Fruit fly (Drosophila melanogaster) whole organism, embryonic: ENCODE measurements around the gene CG34135.
A peak's percentile ranks its signal among the peaks of the same experiment; 100 is the strongest.

Experiments used
- Atf-2 ChIP-seq: fragments of 200-800 bp; sonication (Bioruptor generic); optimal IDR thresholded peaks from 2 replicates; lab custom pipeline; 2016; ENCODE audit warnings: missing biosample characterization, missing genetic modification characterization
- C15 ChIP-seq: fragments of 200-800 bp; sonication (Bioruptor generic); IDR thresholded peaks from 3 replicates; pipeline ENCODE4 v1.3.6; 2022; ENCODE audit warnings: missing biosample characterization, missing genetic modification characterization
- CG11398 ChIP-seq: fragments of 200-800 bp; sonication (Bioruptor generic); optimal IDR thresholded peaks from 2 replicates; lab custom pipeline; 2016; ENCODE audit warnings: missing biosample characterization, missing genetic modification characterization
- CG11695 ChIP-seq: fragments of 200-800 bp; sonication (Bioruptor generic); IDR thresholded peaks from 3 replicates; pipeline ENCODE4 v1.3.6; 2022; ENCODE audit warnings: missing biosample characterization, missing genetic modification characterization
- CG12236 ChIP-seq: fragments of 200-800 bp; sonication (Bioruptor generic); optimal IDR thresholded peaks from 2 replicates; lab custom pipeline; 2016; ENCODE audit warnings: missing biosample characterization, missing genetic modification characterization
- CG14014 ChIP-seq: fragments of 200-800 bp; sonication (Bioruptor generic); IDR thresholded peaks from 2 replicates; pipeline ENCODE4 v1.3.6; 2022; ENCODE audit warnings: missing biosample characterization, missing genetic modification characterization
- CG15269 ChIP-seq: fragments of 200-800 bp; sonication (Bioruptor generic); optimal IDR thresholded peaks from 2 replicates; lab custom pipeline; 2018; ENCODE audit warnings: missing biosample characterization, mild to moderate bottlenecking, missing genetic modification characterization, moderate library complexity
- CG15479 ChIP-seq: fragments of 200-800 bp; sonication (Bioruptor generic); optimal IDR thresholded peaks from 3 replicates; lab custom pipeline; 2019; ENCODE audit warnings: missing biosample characterization, mild to moderate bottlenecking, missing genetic modification characterization, moderate library complexity
- CG17359 ChIP-seq: fragments of 200-800 bp; sonication (Bioruptor generic); optimal IDR thresholded peaks from 3 replicates; lab custom pipeline; 2018; ENCODE audit warnings: missing biosample characterization, mild to moderate bottlenecking, missing genetic modification characterization, moderate library complexity
- CG18619 ChIP-seq: fragments of 200-800 bp; sonication (Bioruptor generic); optimal IDR thresholded peaks from 3 replicates; lab custom pipeline; 2017; ENCODE audit warnings: missing biosample characterization, mild to moderate bottlenecking, missing genetic modification characterization
- CG18764 ChIP-seq: fragments of 200-800 bp; sonication (Bioruptor generic); optimal IDR thresholded peaks from 3 replicates; lab custom pipeline; 2016; ENCODE audit warnings: missing biosample characterization, missing genetic modification characterization
- CG2199 ChIP-seq: fragments of 200-800 bp; sonication (Bioruptor generic); IDR thresholded peaks from 3 replicates; pipeline ENCODE4 v1.3.6; 2022; ENCODE audit warnings: missing biosample characterization, missing genetic modification characterization
- CG32532 ChIP-seq: fragments of 200-800 bp; sonication (Bioruptor generic); IDR thresholded peaks from 2 replicates; pipeline ENCODE4 v1.3.6; 2022; ENCODE audit warnings: missing biosample characterization, missing genetic modification characterization
- CG33213 ChIP-seq: fragments of 200-800 bp; sonication (Bioruptor generic); optimal IDR thresholded peaks from 3 replicates; lab custom pipeline; 2016; ENCODE audit warnings: missing biosample characterization, missing genetic modification characterization
- CG5180 ChIP-seq: fragments of 200-800 bp; sonication (Bioruptor generic); optimal IDR thresholded peaks from 3 replicates; lab custom pipeline; 2017; ENCODE audit warnings: missing biosample characterization, missing genetic modification characterization, mild to moderate bottlenecking, moderate library complexity, missing genetic modification reagents
- CG8924 ChIP-seq: fragments of 200-800 bp; optimal IDR thresholded peaks from 3 replicates; lab custom pipeline; 2019; ENCODE audit warnings: missing biosample characterization, mild to moderate bottlenecking, missing genetic modification characterization, moderate library complexity
- CG9797 ChIP-seq: fragments of 200-800 bp; sonication (Bioruptor generic); optimal IDR thresholded peaks from 3 replicates; lab custom pipeline; 2018; ENCODE audit warnings: missing biosample characterization, mild to moderate bottlenecking, missing genetic modification characterization
- CHES-1-like ChIP-seq: fragments of 200-800 bp; sonication (Bioruptor generic); optimal IDR thresholded peaks from 2 replicates; lab custom pipeline; 2016; ENCODE audit warnings: missing biosample characterization, missing genetic modification characterization
- CTCF ChIP-seq: fragments of 200-800 bp; sonication (Bioruptor generic); optimal IDR thresholded peaks from 2 replicates; lab custom pipeline; 2017; ENCODE audit warnings: missing biosample characterization, mild to moderate bottlenecking, missing genetic modification characterization, moderate library complexity
- CoRest ChIP-seq: fragments of 200-800 bp; sonication (Bioruptor generic); optimal IDR thresholded peaks from 3 replicates; lab custom pipeline; 2018; ENCODE audit warnings: missing biosample characterization, mild to moderate bottlenecking, missing genetic modification characterization, moderate library complexity
- Doc2 ChIP-seq: fragments of 200-800 bp; sonication (Bioruptor generic); IDR thresholded peaks from 2 replicates; pipeline ENCODE4 v1.3.6; 2022; ENCODE audit warnings: missing biosample characterization, missing genetic modification characterization
- GATAe ChIP-seq: fragments of 200-800 bp; sonication (Bioruptor generic); conservative IDR thresholded peaks from 2 replicates; pipeline ENCODE4 v1.3.6; 2022; ENCODE audit warnings: missing biosample characterization, missing genetic modification characterization
- HLH4C ChIP-seq: fragments of 200-800 bp; sonication (Bioruptor generic); IDR thresholded peaks from 3 replicates; pipeline ENCODE4 v1.3.6; 2022; ENCODE audit warnings: missing biosample characterization, missing genetic modification characterization; ENCODE audit not compliant: partially characterized antibody
- MBD-R2 ChIP-seq: fragments of 200-800 bp; sonication (Bioruptor generic); IDR thresholded peaks from 2 replicates; pipeline ENCODE4 v1.3.6; 2022; ENCODE audit warnings: missing biosample characterization, missing genetic modification characterization
- Med ChIP-seq: fragments of 200-800 bp; sonication (Bioruptor generic); peaks from one replicate; lab custom pipeline; 2016; ENCODE audit warnings: missing biosample characterization, missing genetic modification characterization, mild to moderate bottlenecking, inconsistent platforms, moderate library complexity
- Meics ChIP-seq: fragments of 200-800 bp; sonication (Bioruptor generic); optimal IDR thresholded peaks from 2 replicates; lab custom pipeline; 2017; ENCODE audit warnings: missing biosample characterization, mild to moderate bottlenecking, missing genetic modification characterization
- Six4 ChIP-seq: fragments of 200-800 bp; sonication (Bioruptor generic); optimal IDR thresholded peaks from 2 replicates; lab custom pipeline; 2016; ENCODE audit warnings: missing biosample characterization, missing genetic modification characterization
- Stat92E ChIP-seq, 3 experiments: fragments of >200 bp in 2 of 3; fragments of 200-800 bp in 1 of 3; sonication (Bioruptor generic) in 1 of 3; optimal IDR thresholded peaks; 2 replicates each; lab custom pipeline; 2017 to 2019; ENCODE audit warnings: missing biosample characterization in 3 of 3, missing genetic modification characterization in 3 of 3, mild to moderate bottlenecking in 1 of 3, moderate library complexity in 1 of 3
- Trl ChIP-seq, 3 experiments: fragments of >200 bp in 2 of 3; fragments of 200-800 bp in 1 of 3; sonication (Bioruptor generic) in 1 of 3; optimal IDR thresholded peaks; 2 replicates in 1 of 3; 3 replicates in 2 of 3; lab custom pipeline; 2016 to 2017; ENCODE audit warnings: missing biosample characterization in 1 of 3, missing genetic modification characterization in 1 of 3
- amos ChIP-seq: fragments of 200-800 bp; sonication (Bioruptor generic); IDR thresholded peaks from 2 replicates; pipeline ENCODE4 v1.3.6; 2022; ENCODE audit warnings: missing biosample characterization, missing genetic modification characterization; ENCODE audit not compliant: partially characterized antibody
- cato ChIP-seq: fragments of 200-800 bp; sonication (Bioruptor generic); optimal IDR thresholded peaks from 2 replicates; lab custom pipeline; 2016; ENCODE audit warnings: missing biosample characterization, missing genetic modification characterization, borderline replicate concordance
- corto ChIP-seq: fragments of 200-800 bp; sonication (Bioruptor generic); optimal IDR thresholded peaks from 2 replicates; lab custom pipeline; 2016; ENCODE audit warnings: missing biosample characterization, mild to moderate bottlenecking, missing genetic modification characterization, moderate library complexity
- crp ChIP-seq, 2 experiments: fragments of 200-800 bp; sonication (Bioruptor generic); optimal IDR thresholded peaks; 2 replicates in 1 of 2; 3 replicates in 1 of 2; lab custom pipeline; 2017; ENCODE audit warnings: missing biosample characterization in 2 of 2, missing genetic modification characterization in 2 of 2, mild to moderate bottlenecking in 1 of 2, moderate library complexity in 1 of 2
- dati ChIP-seq: fragments of 200-800 bp; sonication (Bioruptor generic); IDR thresholded peaks from 2 replicates; pipeline ENCODE4 v1.3.6; 2022; ENCODE audit warnings: missing biosample characterization, missing genetic modification characterization
- fd102C ChIP-seq: fragments of 200-800 bp; sonication (Bioruptor generic); optimal IDR thresholded peaks from 2 replicates; lab custom pipeline; 2018; ENCODE audit warnings: missing biosample characterization, mild to moderate bottlenecking, missing genetic modification characterization, moderate library complexity
- fd3F ChIP-seq: fragments of 200-800 bp; sonication (Bioruptor generic); optimal IDR thresholded peaks from 2 replicates; lab custom pipeline; 2018; ENCODE audit warnings: missing biosample characterization, mild to moderate bottlenecking, missing genetic modification characterization, moderate library complexity
- fru ChIP-seq: fragments of >200 bp; optimal IDR thresholded peaks from 2 replicates; lab custom pipeline; 2017
- her ChIP-seq: fragments of 200-800 bp; sonication (Bioruptor generic); optimal IDR thresholded peaks from 2 replicates; lab custom pipeline; 2016; ENCODE audit warnings: missing biosample characterization, missing genetic modification characterization
- hkb ChIP-seq, 2 experiments: fragments of 200-800 bp in 1 of 2; fragments of >200 bp in 1 of 2; sonication (Bioruptor generic) in 1 of 2; IDR thresholded peaks in 1 of 2; optimal IDR thresholded peaks in 1 of 2; 2 replicates each; pipeline versions ENCODE4 v1.3.6 to Lab custom; 2017 to 2022; ENCODE audit warnings: missing biosample characterization in 1 of 2, missing genetic modification characterization in 1 of 2
- luna ChIP-seq: fragments of 200-800 bp; sonication (Bioruptor generic); optimal IDR thresholded peaks from 2 replicates; lab custom pipeline; 2016; ENCODE audit warnings: missing biosample characterization, missing genetic modification characterization
- nerfin-2 ChIP-seq: fragments of 200-800 bp; sonication (Bioruptor generic); IDR thresholded peaks from 2 replicates; pipeline ENCODE4 v1.3.6; 2022; ENCODE audit warnings: missing biosample characterization, missing genetic modification characterization; ENCODE audit not compliant: partially characterized antibody
- nom ChIP-seq: fragments of 200-800 bp; sonication (Bioruptor generic); optimal IDR thresholded peaks from 2 replicates; lab custom pipeline; 2017; ENCODE audit warnings: missing biosample characterization, missing genetic modification characterization, mild to moderate bottlenecking, moderate library complexity, missing genetic modification reagents
- phol ChIP-seq: fragments of 200-800 bp; sonication (Bioruptor generic); optimal IDR thresholded peaks from 3 replicates; lab custom pipeline; 2018; ENCODE audit warnings: missing biosample characterization, mild to moderate bottlenecking, missing genetic modification characterization, moderate library complexity
- pum ChIP-seq: fragments of 200-800 bp; sonication (Bioruptor generic); optimal IDR thresholded peaks from 2 replicates; lab custom pipeline; 2016; ENCODE audit warnings: missing biosample characterization, missing genetic modification characterization
- pzg ChIP-seq: fragments of 200-800 bp; sonication (Bioruptor generic); optimal IDR thresholded peaks from 3 replicates; lab custom pipeline; 2018; ENCODE audit warnings: missing biosample characterization, mild to moderate bottlenecking, missing genetic modification characterization, moderate library complexity
- sc ChIP-seq, 3 experiments: fragments of >200 bp in 2 of 3; fragments of 200-800 bp in 1 of 3; sonication (Bioruptor generic) in 1 of 3; optimal IDR thresholded peaks; 2 replicates in 2 of 3; 3 replicates in 1 of 3; lab custom pipeline; 2017; ENCODE audit warnings: mild to moderate bottlenecking in 1 of 3, missing biosample characterization in 1 of 3, missing genetic modification characterization in 1 of 3, missing genetic modification reagents in 1 of 3
- sens ChIP-seq: fragments of 200-800 bp; sonication (Bioruptor generic); peaks from one replicate; lab custom pipeline; 2016; ENCODE audit warnings: missing biosample characterization, missing genetic modification characterization
- sna ChIP-seq: fragments of 200-800 bp; sonication (Bioruptor generic); IDR thresholded peaks from 2 replicates; pipeline ENCODE4 v1.3.6; 2022; ENCODE audit warnings: missing biosample characterization, missing genetic modification characterization; ENCODE audit not compliant: partially characterized antibody
- tll ChIP-seq, 2 experiments: fragments of 200-800 bp in 1 of 2; fragments of >200 bp in 1 of 2; sonication (Bioruptor generic) in 1 of 2; optimal IDR thresholded peaks; 2 replicates each; lab custom pipeline; 2017 to 2019; ENCODE audit warnings: missing biosample characterization in 2 of 2, missing genetic modification characterization in 2 of 2, mild to moderate bottlenecking in 1 of 2, moderate library complexity in 1 of 2
- wek ChIP-seq: fragments of 200-800 bp; sonication (Bioruptor generic); optimal IDR thresholded peaks from 3 replicates; lab custom pipeline; 2018; ENCODE audit warnings: missing biosample characterization, mild to moderate bottlenecking, missing genetic modification characterization, moderate library complexity

The CG34135 gene

DNA sequence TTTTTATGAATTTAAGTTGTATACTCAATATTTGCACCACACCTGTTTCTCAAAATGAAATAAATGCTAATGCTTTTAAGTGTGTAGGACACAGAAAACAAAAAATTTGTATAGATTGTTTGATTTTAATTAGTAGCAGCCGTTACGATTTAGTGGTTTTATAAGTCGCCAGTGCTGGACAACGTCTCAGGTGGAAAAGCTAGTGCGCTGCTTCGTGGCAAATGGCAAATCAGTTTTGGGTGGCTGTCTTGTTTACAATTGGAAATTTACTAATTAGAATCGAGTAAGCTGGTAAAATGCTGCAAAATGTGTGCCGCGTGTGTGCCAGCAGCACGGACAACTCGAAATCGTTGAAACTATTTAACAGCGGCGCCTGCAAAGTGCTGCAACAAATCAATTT, 41.4 kb downstream of the CG34135 start, which contains the start of gene CG8159 (continued):
- TF ChIP-seq hkb (optimal IDR thresholded peaks at IDR 0.05; lab: Kevin White, UChicago), result no peak
- no peak for TF ChIP-seq hkb (GFP tag; IDR thresholded peaks at IDR 0.05; lab: Robert Waterston, UW)
- TF ChIP-seq CG15479, result no peak
- TF ChIP-seq CG9797, result no peak
- TF ChIP-seq sna (GFP tag; lab: Robert Waterston, UW), result no peak
- TF ChIP-seq Doc2 (GFP tag; lab: Robert Waterston, UW), result no peak
- TF ChIP-seq CG33213 (GFP tag; lab: Kevin White, UChicago), result no peak
- no peak for TF ChIP-seq CG11695 (GFP tag; lab: Robert Waterston, UW)
- TF ChIP-seq Trl (optimal IDR thresholded peaks at IDR 0.05; lab: Kevin White, UChicago), result no peak
- no peak for TF ChIP-seq Trl (GFP tag; optimal IDR thresholded peaks at IDR 0.05; lab: Kevin White, UChicago)
- no peak for TF ChIP-seq luna (GFP tag; lab: Kevin White, UChicago)
- no peak for TF ChIP-seq CG18619 (GFP tag; lab: Kevin White, UChicago)
- TF ChIP-seq CG11398, result no peak
- TF ChIP-seq her (GFP tag; lab: Kevin White, UChicago), result no peak
- TF ChIP-seq pum, result no peak
- no peak for TF ChIP-seq fd102C (GFP tag; lab: Kevin White, UChicago)
- TF ChIP-seq CG15269 (tag; lab: Kevin White, UChicago), result no peak
- TF ChIP-seq Six4 (GFP tag; lab: Kevin White, UChicago), result no peak
- no peak for TF ChIP-seq fd3F (GFP tag; lab: Kevin White, UChicago)
- TF ChIP-seq phol (tag; lab: Kevin White, UChicago), result no peak
- no peak for TF ChIP-seq tll (GFP tag; optimal IDR thresholded peaks at IDR 0.05; lab: Kevin White, UChicago)
- no peak for TF ChIP-seq CG17359 (tag; lab: Kevin White, UChicago)
- TF ChIP-seq MBD-R2 (GFP tag; lab: Robert Waterston, UW), result peak; percentile 85
- no peak for TF ChIP-seq amos
- TF ChIP-seq CG8924 (tag; lab: Kevin White, UChicago), result no peak
- no peak for TF ChIP-seq nom (GFP tag; lab: Kevin White, UChicago)
- no peak for TF ChIP-seq corto
- TF ChIP-seq CG2199 (GFP tag; lab: Robert Waterston, UW), result no peak
- TF ChIP-seq CG32532 (GFP tag; lab: Robert Waterston, UW), result no peak
- TF ChIP-seq Atf-2 (GFP tag; lab: Kevin White, UChicago), result no peak
- no peak for TF ChIP-seq fru (lab: Kevin White, UChicago)
- TF ChIP-seq CG14014 (GFP tag; lab: Robert Waterston, UW), result no peak
- TF ChIP-seq GATAe (GFP tag; lab: Robert Waterston, UW), result no peak
- no peak for TF ChIP-seq sc (optimal IDR thresholded peaks at IDR 0.05; lab: Kevin White, UChicago)
- no peak for TF ChIP-seq sc (GFP tag; optimal IDR thresholded peaks at IDR 0.05; lab: Kevin White, UChicago)
- no peak for TF ChIP-seq HLH4C (GFP tag; lab: Robert Waterston, UW)
- TF ChIP-seq cato (GFP tag; lab: Kevin White, UChicago), result no peak
- no peak for TF ChIP-seq CG5180
- TF ChIP-seq Stat92E (GFP tag; optimal IDR thresholded peaks at IDR 0.05; lab: Kevin White, UChicago), result no peak
- TF ChIP-seq wek (GFP tag; lab: Kevin White, UChicago), result no peak
- TF ChIP-seq dati (GFP tag; lab: Robert Waterston, UW), result no peak
- no peak for TF ChIP-seq CTCF (GFP tag; lab: Kevin White, UChicago)
- no peak for TF ChIP-seq nerfin-2 (GFP tag; lab: Robert Waterston, UW)
- no peak for TF ChIP-seq CG18764
- TF ChIP-seq pzg, result peak; percentile 44
- TF ChIP-seq sens (GFP tag; lab: Kevin White, UChicago), result peak; percentile 47
- TF ChIP-seq C15, result no peak
- no peak for TF ChIP-seq CHES-1-like
- TF ChIP-seq Meics, result no peak
- TF ChIP-seq crp (GFP tag; optimal IDR thresholded peaks at IDR 0.05; lab: Kevin White, UChicago), result peak in 1 of 2 experiments; percentile 43
- TF ChIP-seq CoRest (tag; lab: Kevin White, UChicago), result no peak
- no peak for TF ChIP-seq CG12236 (GFP tag; lab: Kevin White, UChicago)
- peak; percentile 84 for TF ChIP-seq Med
